Worm (Caenorhabditis elegans) whole organism, L3 larva: ENCODE data around the gene nhr-206.

ENCODE experiments used
- R02D3.7 ChIP-seq: fragments of 150-350 bp; optimal IDR thresholded peaks from 2 replicates; lab custom pipeline; 2014; ENCODE audit warnings: missing biosample characterization, missing genetic modification characterization
- aly-2 ChIP-seq: fragments of 150-350 bp; optimal IDR thresholded peaks from 2 replicates; lab custom pipeline; 2014; ENCODE audit warnings: missing biosample characterization, missing genetic modification characterization
- ama-1 ChIP-seq: fragments of 150-350 bp; optimal IDR thresholded peaks from 2 replicates; lab custom pipeline; 2018
- ceh-16 ChIP-seq: sonication (generic microtip); optimal IDR thresholded peaks from 2 replicates; lab custom pipeline; 2017; ENCODE audit warnings: missing biosample characterization, missing genetic modification characterization
- ceh-28 ChIP-seq: fragments of 150-350 bp; optimal IDR thresholded peaks from 2 replicates; lab custom pipeline; 2014; ENCODE audit warnings: missing biosample characterization, missing genetic modification reagents, missing genetic modification characterization
- ceh-82 ChIP-seq: fragments of 150-350 bp; optimal IDR thresholded peaks from 2 replicates; lab custom pipeline; 2014; ENCODE audit warnings: missing biosample characterization, missing genetic modification characterization
- ceh-9 ChIP-seq: sonication (generic microtip); optimal IDR thresholded peaks from 2 replicates; lab custom pipeline; 2018; ENCODE audit warnings: missing biosample characterization, missing genetic modification characterization
- daf-12 ChIP-seq: fragments of 150-350 bp; optimal IDR thresholded peaks from 2 replicates; lab custom pipeline; 2014; ENCODE audit warnings: missing biosample characterization, missing genetic modification reagents, missing genetic modification characterization
- egl-27 ChIP-seq: sonication (generic microtip); optimal IDR thresholded peaks from 4 replicates; lab custom pipeline; 2017; ENCODE audit warnings: missing biosample characterization, missing genetic modification reagents, missing genetic modification characterization
- elt-1 ChIP-seq: fragments of 150-350 bp; optimal IDR thresholded peaks from 2 replicates; lab custom pipeline; 2014; ENCODE audit warnings: missing biosample characterization, missing genetic modification characterization
- elt-2 ChIP-seq: sonication (generic microtip); optimal IDR thresholded peaks from 2 replicates; lab custom pipeline; 2016; ENCODE audit warnings: missing genetic modification reagents, mild to moderate bottlenecking, missing genetic modification characterization, missing compliant biosample characterization
- elt-3 ChIP-seq, 3 experiments: fragments of 150-350 bp in 1 of 3; sonication (generic microtip) in 2 of 3; optimal IDR thresholded peaks; 2 replicates in 2 of 3; 4 replicates in 1 of 3; lab custom pipeline; 2014 to 2017; ENCODE audit warnings: missing biosample characterization in 3 of 3, missing genetic modification characterization in 3 of 3
- fkh-10 ChIP-seq: sonication (generic microtip); optimal IDR thresholded peaks from 2 replicates; lab custom pipeline; 2017; ENCODE audit warnings: missing biosample characterization, missing genetic modification reagents, missing genetic modification characterization
- fkh-2 ChIP-seq: fragments of 150-350 bp; optimal IDR thresholded peaks from 2 replicates; lab custom pipeline; 2014; ENCODE audit warnings: missing biosample characterization, missing genetic modification reagents, missing genetic modification characterization
- fos-1 ChIP-seq: fragments of 150-350 bp; optimal IDR thresholded peaks from 2 replicates; lab custom pipeline; 2014; ENCODE audit warnings: missing biosample characterization, missing genetic modification characterization
- hmg-11 ChIP-seq: sonication (generic microtip); optimal IDR thresholded peaks from 2 replicates; lab custom pipeline; 2016; ENCODE audit warnings: missing genetic modification characterization, missing compliant biosample characterization
- jun-1 ChIP-seq: fragments of 150-350 bp; optimal IDR thresholded peaks from 2 replicates; lab custom pipeline; 2014; ENCODE audit warnings: missing biosample characterization, missing genetic modification reagents, missing genetic modification characterization
- lin-15B ChIP-seq: fragments of 150-350 bp; optimal IDR thresholded peaks from 2 replicates; lab custom pipeline; 2014; ENCODE audit warnings: missing biosample characterization, missing genetic modification characterization
- lin-39 ChIP-seq: fragments of 150-350 bp; optimal IDR thresholded peaks from 2 replicates; lab custom pipeline; 2018; ENCODE audit warnings: missing biosample characterization, missing genetic modification reagents, missing genetic modification characterization
- lsy-12 ChIP-seq: sonication (generic microtip); optimal IDR thresholded peaks from 2 replicates; lab custom pipeline; 2016; ENCODE audit warnings: mild to moderate bottlenecking, missing genetic modification characterization, missing compliant biosample characterization
- mdl-1 ChIP-seq: fragments of 150-350 bp; optimal IDR thresholded peaks from 2 replicates; lab custom pipeline; 2014; ENCODE audit warnings: missing biosample characterization, missing genetic modification characterization
- nfya-1 ChIP-seq: sonication (generic microtip); optimal IDR thresholded peaks from 2 replicates; lab custom pipeline; 2017; ENCODE audit warnings: missing genetic modification characterization, mild to moderate bottlenecking, missing compliant biosample characterization, antibody characterized with exemption, moderate library complexity; ENCODE audit not compliant: insufficient read depth
- nhr-12 ChIP-seq: fragments of 150-350 bp; optimal IDR thresholded peaks from 2 replicates; lab custom pipeline; 2014; ENCODE audit warnings: missing biosample characterization, missing genetic modification characterization
- nhr-23 ChIP-seq: fragments of 150-350 bp; optimal IDR thresholded peaks from 2 replicates; lab custom pipeline; 2014; ENCODE audit warnings: missing biosample characterization, missing genetic modification reagents, missing genetic modification characterization
- nhr-28 ChIP-seq: fragments of 150-350 bp; optimal IDR thresholded peaks from 2 replicates; lab custom pipeline; 2014; ENCODE audit warnings: missing biosample characterization, missing genetic modification characterization
- nhr-43 ChIP-seq: sonication (generic microtip); optimal IDR thresholded peaks from 2 replicates; lab custom pipeline; 2016; ENCODE audit warnings: mild to moderate bottlenecking, missing genetic modification characterization, missing compliant biosample characterization; ENCODE audit not compliant: poor library complexity, severe bottlenecking
- nhr-67 ChIP-seq: fragments of 150-350 bp; optimal IDR thresholded peaks from 2 replicates; lab custom pipeline; 2014; ENCODE audit warnings: missing biosample characterization, missing genetic modification characterization
- nhr-76 ChIP-seq: fragments of 150-350 bp; sonication (generic microtip); optimal IDR thresholded peaks from 5 replicates; lab custom pipeline; 2014; ENCODE audit warnings: missing biosample characterization, missing genetic modification characterization
- nhr-77 ChIP-seq: fragments of 150-350 bp; optimal IDR thresholded peaks from 2 replicates; lab custom pipeline; 2014; ENCODE audit warnings: missing biosample characterization, missing genetic modification characterization
- pha-4 ChIP-seq: fragments of 150-350 bp; optimal IDR thresholded peaks from 2 replicates; lab custom pipeline; 2014; ENCODE audit warnings: missing biosample characterization, missing genetic modification reagents, missing genetic modification characterization
- pqm-1 ChIP-seq: fragments of 150-350 bp; optimal IDR thresholded peaks from 2 replicates; lab custom pipeline; 2017; ENCODE audit warnings: missing biosample characterization, missing genetic modification characterization, inconsistent platforms
- sea-2 ChIP-seq: fragments of 150-350 bp; sonication (generic microtip); optimal IDR thresholded peaks from 4 replicates; lab custom pipeline; 2014; ENCODE audit warnings: missing biosample characterization, missing genetic modification reagents, missing genetic modification characterization
- skn-1 ChIP-seq: fragments of 150-350 bp; optimal IDR thresholded peaks from 2 replicates; lab custom pipeline; 2014; ENCODE audit warnings: missing biosample characterization, missing genetic modification characterization
- tbx-2 ChIP-seq: sonication (generic microtip); optimal IDR thresholded peaks from 2 replicates; lab custom pipeline; 2016; ENCODE audit warnings: mild to moderate bottlenecking, missing genetic modification characterization, missing compliant biosample characterization
- unc-39 ChIP-seq: sonication (generic microtip); optimal IDR thresholded peaks from 4 replicates; lab custom pipeline; 2017; ENCODE audit warnings: missing biosample characterization, missing genetic modification characterization
- unc-62 ChIP-seq: fragments of 150-350 bp; sonication (generic microtip); optimal IDR thresholded peaks from 4 replicates; lab custom pipeline; 2014; ENCODE audit warnings: missing biosample characterization, missing genetic modification reagents, missing genetic modification characterization
- zag-1 ChIP-seq: fragments of 150-350 bp; optimal IDR thresholded peaks from 2 replicates; lab custom pipeline; 2014; ENCODE audit warnings: missing biosample characterization, missing genetic modification characterization
- ztf-11 ChIP-seq: fragments of 150-350 bp; optimal IDR thresholded peaks from 2 replicates; lab custom pipeline; 2014; ENCODE audit warnings: missing biosample characterization, missing genetic modification characterization

nhr-206 gene

ce11 chrV:12091759-12092158 is at the start of gene nhr-206:
Gene nhr-206, plus strand, starts transcription at chrV:12092006.
- peak; percentile 53 for TF ChIP-seq jun-1 (tag; lab: Kevin White, UChicago)
- peak; percentile 59 for TF ChIP-seq elt-2 (tag; lab: Kevin White, UChicago)
- TF ChIP-seq pha-4 (tag; lab: Kevin White, UChicago), result peak; percentile 87
- TF ChIP-seq ceh-28 (tag; lab: Kevin White, UChicago), result no peak
- TF ChIP-seq pqm-1 (tag; lab: Kevin White, UChicago), result peak; percentile 70
- no peak for TF ChIP-seq nhr-67

ce11 chrV:12045132-12045531 is 46.7 kb upstream of the nhr-206 start, which contains the start of gene F10C2.5:
Gene F10C2.5, plus strand, starts transcription at chrV:12045432.
- TF ChIP-seq nhr-28 (no peak), elt-1 (no peak), nhr-43 (no peak), mdl-1 (no peak), pqm-1 (tag; lab: Kevin White, UChicago) (no peak), daf-12 (no peak), ceh-82 (no peak), fkh-2 (tag; lab: Kevin White, UChicago) (no peak), nhr-77 (tag; lab: Kevin White, UChicago) (no peak), nhr-12 (tag; lab: Kevin White, UChicago) (no peak), ama-1 (lab: Kevin White, UChicago) (no peak), sea-2 (GFP tag; lab: Kevin White, UChicago) (no peak), nfya-1 (no peak), zag-1 (tag; lab: Kevin White, UChicago) (no peak), fos-1 (tag; lab: Kevin White, UChicago) (no peak), egl-27 (tag; lab: Kevin White, UChicago) (no peak)

ce11 chrV:12047735-12048134 is 44.1 kb upstream of the nhr-206 start:
- TF ChIP-seq fkh-2 (tag; lab: Kevin White, UChicago), result no peak
- no peak for TF ChIP-seq nfya-1
- TF ChIP-seq skn-1 (tag; lab: Kevin White, UChicago), result no peak
- no peak for TF ChIP-seq lsy-12 (tag; lab: Kevin White, UChicago)

- TF ChIP-seq egl-27 (tag; lab: Kevin White, UChicago) (no peak), hmg-11 (no peak), nhr-67 (no peak), ztf-11 (tag; lab: Kevin White, UChicago) (no peak), ceh-9 (no peak), tbx-2 (no peak), ceh-82 (no peak), R02D3.7 (tag; lab: Kevin White, UChicago) (no peak), lin-39 (no peak), lsy-12 (tag; lab: Kevin White, UChicago) (no peak), unc-62 (no peak), nhr-43 (no peak), fkh-10 (GFP tag; lab: Kevin White, UChicago) (no peak)
These were observed 43.4 kb upstream of the nhr-206 start, which contains the start of gene dars-2 for ce11 chrV:12048445-12048844. Gene dars-2, plus strand, starts transcription at chrV:12048745.

ce11 chrV:12053598-12053997 is 38.2 kb upstream of the nhr-206 start, which contains the start of gene F10C2.7:
Gene F10C2.7, plus strand, starts transcription at chrV:12053898.
- TF ChIP-seq nhr-28 (no peak), tbx-2 (no peak), unc-39 (tag; lab: Kevin White, UChicago) (no peak), nhr-67 (no peak), elt-2 (tag; lab: Kevin White, UChicago) (no peak), lin-15B (tag; lab: Kevin White, UChicago) (no peak), ztf-11 (tag; lab: Kevin White, UChicago) (no peak), ceh-16 (tag; lab: Kevin White, UChicago) (no peak), nhr-77 (tag; lab: Kevin White, UChicago) (no peak), lsy-12 (tag; lab: Kevin White, UChicago) (no peak), aly-2 (no peak), hmg-11 (no peak), elt-3 (tag; optimal IDR thresholded peaks at IDR 0.05; lab: Kevin White, UChicago) (no peak), nhr-76 (tag; lab: Kevin White, UChicago) (no peak), nhr-23 (no peak), elt-1 (no peak), daf-12 (no peak)
- TF ChIP-seq, all 47 proteins: peak for 0
